Worm (Caenorhabditis elegans): ENCODE results near the gene pho-7.
A peak's percentile ranks its signal among the peaks of the same experiment; 100 is the strongest.

The pho-7 gene

ce11 chrX:10924031-10924430 lies 17.1 kb downstream of the pho-7 start:
- TF ChIP-seq unc-62 (GFP tag; optimal IDR thresholded peaks at IDR 0.05 in 1 of 2): peak in 1 of 2 experiments; percentile 95
- no peak for TF ChIP-seq unc-62 (tag; optimal IDR thresholded peaks at IDR 0.05)
- TF ChIP-seq mxl-2 (GFP tag; conservative IDR thresholded peaks at IDR 0.05): no peak

DNA sequence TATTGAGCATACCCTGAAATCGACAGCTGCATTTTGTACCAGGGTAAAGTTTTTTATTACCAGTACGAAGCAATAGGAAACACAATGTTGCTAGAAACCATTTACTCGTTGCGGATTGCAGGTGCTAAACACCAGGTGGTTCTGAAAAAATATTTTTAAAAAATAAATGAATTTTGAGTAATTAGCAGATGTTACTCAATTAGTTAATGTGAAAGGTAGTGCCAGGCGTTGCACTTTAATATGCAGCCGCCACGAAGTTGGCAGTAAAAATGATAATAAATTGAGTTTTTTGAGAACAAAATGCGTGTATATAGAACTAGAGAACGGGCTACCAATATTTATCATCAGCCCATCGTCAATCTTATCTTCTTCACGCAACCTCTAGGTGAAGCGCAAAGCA lies 21.5 kb downstream of the pho-7 start, which contains the start of gene nstp-9:
Gene nstp-9 (minus strand): TSS at position 101 of the 400 bp plus-strand sequence.
- no peak for TF ChIP-seq zip-2 (tag; optimal IDR thresholded peaks at IDR 0.05)
- no peak for TF ChIP-seq Y5F2A.4 (GFP tag; optimal IDR thresholded peaks at IDR 0.05)

ce11 chrX:10916194-10916593 lies 25.0 kb downstream of the pho-7 start:
- TF ChIP-seq hlh-11 (tag; optimal IDR thresholded peaks at IDR 0.05): peak; percentile 29
- no peak for TF ChIP-seq Y48G9A.11 (GFP tag; IDR thresholded peaks at IDR 0.05)
- TF ChIP-seq hlh-30 (tag; optimal IDR thresholded peaks at IDR 0.05; ENCODE audit: insufficient read depth): no peak
- no peak for TF ChIP-seq dpl-1 (GFP tag; optimal IDR thresholded peaks at IDR 0.05)
- TF ChIP-seq sdz-12 (GFP tag; optimal IDR thresholded peaks at IDR 0.05): no peak
- no peak for TF ChIP-seq mdl-1 (tag; optimal IDR thresholded peaks at IDR 0.05)
- TF ChIP-seq daf-16 (GFP tag; optimal IDR thresholded peaks at IDR 0.05): no peak
- TF ChIP-seq daf-16 (tag; optimal IDR thresholded peaks at IDR 0.05): peak; percentile 95
- peak; percentile 45 for TF ChIP-seq nhr-28 (tag; optimal IDR thresholded peaks at IDR 0.05)
- TF ChIP-seq aly-2 (tag; optimal IDR thresholded peaks at IDR 0.05): no peak
- peak; percentile 72 for TF ChIP-seq dve-1 (tag; optimal IDR thresholded peaks at IDR 0.05; ENCODE audit: insufficient read depth)

ce11 chrX:10914421-10915277 lies 26.5 kb downstream of the pho-7 start:
- TF ChIP-seq mdl-1 (tag; optimal IDR thresholded peaks at IDR 0.05) (no peak), lin-1 (GFP tag; IDR thresholded peaks at IDR 0.05) (no peak), spr-1 (tag; optimal IDR thresholded peaks at IDR 0.05) (no peak), T26A8.4 (GFP tag; IDR thresholded peaks at IDR 0.05) (no peak), hlh-30 (tag; optimal IDR thresholded peaks at IDR 0.05; ENCODE audit: insufficient read depth) (peak; percentile 50), lir-3 (tag; optimal IDR thresholded peaks at IDR 0.05) (no peak), ZK337.2 (GFP tag; IDR thresholded peaks at IDR 0.05) (no peak), saeg-2 (GFP tag; IDR thresholded peaks at IDR 0.05) (no peak), dmd-9 (GFP tag; IDR thresholded peaks at IDR 0.05) (no peak), zag-1 (tag; optimal IDR thresholded peaks at IDR 0.05) (no peak), sdz-12 (GFP tag; optimal IDR thresholded peaks at IDR 0.05) (no peak), ceh-32 (tag; optimal IDR thresholded peaks at IDR 0.05; ENCODE audit: poor library complexity) (no peak), egl-43 (GFP tag; IDR thresholded peaks at IDR 0.05) (no peak), daf-16 (GFP tag; optimal IDR thresholded peaks at IDR 0.05) (no peak), daf-16 (tag; optimal IDR thresholded peaks at IDR 0.05) (peak; percentile 80), mxl-2 (GFP tag; conservative IDR thresholded peaks at IDR 0.05) (no peak), nhr-237 (tag; optimal IDR thresholded peaks at IDR 0.05) (no peak), nhr-111 (GFP tag; optimal IDR thresholded peaks at IDR 0.05) (no peak), tra-1 (GFP tag; IDR thresholded peaks at IDR 0.05) (no peak), fkh-10 (GFP tag; optimal IDR thresholded peaks at IDR 0.05) (no peak), daf-8 (GFP tag; IDR thresholded peaks at IDR 0.05) (no peak), vab-7 (GFP tag; IDR thresholded peaks at IDR 0.05) (no peak), lsy-2 (tag; optimal IDR thresholded peaks at IDR 0.05) (no peak), F37D6.2 (tag; optimal IDR thresholded peaks at IDR 0.05) (no peak), nhr-11 (tag; optimal IDR thresholded peaks at IDR 0.05) (no peak), gei-8 (GFP tag; optimal IDR thresholded peaks at IDR 0.05) (no peak), madf-9 (GFP tag; conservative IDR thresholded peaks at IDR 0.05) (no peak), dmd-6 (GFP tag; IDR thresholded peaks at IDR 0.05) (no peak), rbr-2 (tag; optimal IDR thresholded peaks at IDR 0.05) (no peak), daf-19 (GFP tag; conservative IDR thresholded peaks at IDR 0.05) (no peak), Y75B8A.6 (GFP tag; IDR thresholded peaks at IDR 0.05) (no peak), lin-38 (GFP tag; IDR thresholded peaks at IDR 0.05) (no peak), unc-39 (tag; optimal IDR thresholded peaks at IDR 0.05) (no peak), fos-1 (tag; optimal IDR thresholded peaks at IDR 0.05) (no peak)

Data from whole organism, L4 larva.